Fruit fly (Drosophila melanogaster): ENCODE data around the gene hth.

hth gene

dm6 chr3R:10597606-10598565 is 41.5 kb downstream of the hth start (continued):
- TF ChIP-seq tll (GFP tag; optimal IDR thresholded peaks at IDR 0.05), result no peak
- TF ChIP-seq gcm (GFP tag; optimal IDR thresholded peaks at IDR 0.05), result peak; percentile 49
- peak; percentile 13 for TF ChIP-seq NC2α (GFP tag; optimal IDR thresholded peaks at IDR 0.05)
- peak; percentile 88 for TF ChIP-seq CG17328 (GFP tag; IDR thresholded peaks at IDR 0.05)
- peak; percentile 70 for TF ChIP-seq CG18476 (GFP tag; optimal IDR thresholded peaks at IDR 0.05)
- TF ChIP-seq CoRest (tag; optimal IDR thresholded peaks at IDR 0.05), result peak; percentile 92
- TF ChIP-seq oc (tag; optimal IDR thresholded peaks at IDR 0.05), result peak; percentile 88
- TF ChIP-seq Ravus (GFP tag; IDR thresholded peaks at IDR 0.05), result peak; percentile 62
- TF ChIP-seq trh (GFP tag; optimal IDR thresholded peaks at IDR 0.05), result peak; percentile 76
- TF ChIP-seq CG32767 (GFP tag; IDR thresholded peaks at IDR 0.05), result peak; percentile 76
- TF ChIP-seq CG32532 (GFP tag; IDR thresholded peaks at IDR 0.05), result peak; percentile 92
- TF ChIP-seq ken (GFP tag; IDR thresholded peaks at IDR 0.05), result peak; percentile 91
- peak; percentile 54 for TF ChIP-seq CG4328 (GFP tag; optimal IDR thresholded peaks at IDR 0.05)
- peak; percentile 92 for TF ChIP-seq row (GFP tag; IDR thresholded peaks at IDR 0.05)
- peak; percentile 75 for TF ChIP-seq Max (GFP tag; optimal IDR thresholded peaks at IDR 0.05)
- peak; percentile 43 for TF ChIP-seq CTCF (GFP tag; optimal IDR thresholded peaks at IDR 0.05)
- TF ChIP-seq slp2 (GFP tag; optimal IDR thresholded peaks at IDR 0.05), result peak; percentile 14
- TF ChIP-seq ato (GFP tag; IDR thresholded peaks at IDR 0.05; ENCODE audit: partially characterized antibody), result no peak
- TF ChIP-seq CG16815 (GFP tag; optimal IDR thresholded peaks at IDR 0.05), result peak; percentile 50
- peak; percentile 13 for TF ChIP-seq Dad (GFP tag; optimal IDR thresholded peaks at IDR 0.05)
- TF ChIP-seq CG4730 (GFP tag; IDR thresholded peaks at IDR 0.05), result peak; percentile 75
- peak; percentile 39 for TF ChIP-seq psq (GFP tag; optimal IDR thresholded peaks at IDR 0.05)

DNA sequence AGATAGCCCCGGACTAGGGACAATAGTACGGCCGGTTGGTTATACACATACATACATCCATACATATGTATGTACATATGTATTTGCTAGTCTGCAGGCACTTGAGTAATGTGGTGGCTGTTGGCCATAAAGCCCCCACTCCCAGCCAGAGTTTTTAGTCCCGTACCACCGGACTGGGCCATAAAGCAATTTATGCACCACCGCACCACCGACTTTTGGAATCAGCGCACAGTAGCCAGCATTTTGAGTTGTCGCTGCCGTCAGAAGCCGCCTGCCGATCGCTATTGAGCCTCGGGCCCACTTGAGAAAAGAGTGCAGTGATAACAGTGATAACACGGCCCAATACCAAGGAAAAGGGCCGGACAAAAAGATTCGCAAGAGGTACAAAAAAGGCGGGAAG is 42.9 kb downstream of the hth start:
- no peak for TF ChIP-seq NC2β (GFP tag; optimal IDR thresholded peaks at IDR 0.05)
- no peak for TF ChIP-seq gcm (GFP tag; optimal IDR thresholded peaks at IDR 0.05)
- no peak for TF ChIP-seq CG9932 (GFP tag; IDR thresholded peaks at IDR 0.05)
- TF ChIP-seq ash1 (GFP tag; optimal IDR thresholded peaks at IDR 0.05), result peak; percentile 38
- TF ChIP-seq trh (GFP tag; optimal IDR thresholded peaks at IDR 0.05), result no peak
- TF ChIP-seq Rfx (GFP tag; IDR thresholded peaks at IDR 0.05), result peak; percentile 36; the same call in 1 of the 2 replicates
- TF ChIP-seq jing (GFP tag; optimal IDR thresholded peaks at IDR 0.05), result no peak
- no peak for TF ChIP-seq Opbp (GFP tag; IDR thresholded peaks at IDR 0.05; ENCODE audit: partially characterized antibody)
- TF ChIP-seq Hmr (GFP tag; optimal IDR thresholded peaks at IDR 0.05), result peak; percentile 4
- TF ChIP-seq chm (GFP tag; IDR thresholded peaks at IDR 0.05), result no peak
- peak; percentile 26 for TF ChIP-seq CG2678 (tag; optimal IDR thresholded peaks at IDR 0.05)
- 0 out of 2 replicates have a peak, but pooled peaks have one; percentile 17 for TF ChIP-seq GATAe (GFP tag; conservative IDR thresholded peaks at IDR 0.05)
- TF ChIP-seq ci (GFP tag; IDR thresholded peaks at IDR 0.05), result 0 out of 3 replicates have a peak, but pooled peaks have one; percentile 19
- TF ChIP-seq Jarid2 (GFP tag; optimal IDR thresholded peaks at IDR 0.05), result peak; percentile 2
- TF ChIP-seq HmgZ (tag; optimal IDR thresholded peaks at IDR 0.05), result peak; percentile 18
- TF ChIP-seq exex (tag; optimal IDR thresholded peaks at IDR 0.05), result peak; percentile 64
- TF ChIP-seq CG8290 (GFP tag; optimal IDR thresholded peaks at IDR 0.05), result no peak
- peak in 1 of 2 experiments; percentile 33 for TF ChIP-seq CG8290 (tag; optimal IDR thresholded peaks at IDR 0.05)
- TF ChIP-seq lab (GFP tag; optimal IDR thresholded peaks at IDR 0.05), result peak; percentile 29
- TF ChIP-seq CG6272 (GFP tag; IDR thresholded peaks at IDR 0.05), result 0 out of 2 replicates have a peak, but pooled peaks have one; percentile 10
- peak; percentile 11 for TF ChIP-seq CG12071 (GFP tag; optimal IDR thresholded peaks at IDR 0.05)
- no peak for TF ChIP-seq zen (tag; optimal IDR thresholded peaks at IDR 0.05)
- TF ChIP-seq prd (optimal IDR thresholded peaks at IDR 0.05), result no peak
- TF ChIP-seq prd (GFP tag; IDR thresholded peaks at IDR 0.05), result 0 out of 3 replicates have a peak, but pooled peaks have one; percentile 17
- peak; percentile 43; the same call in 1 of the 3 replicates for TF ChIP-seq vnd (GFP tag; IDR thresholded peaks at IDR 0.05; ENCODE audit: partially characterized antibody)
- TF ChIP-seq CG32532 (GFP tag; IDR thresholded peaks at IDR 0.05), result peak; percentile 49; the same call in 1 of the 2 replicates
- TF ChIP-seq Med (GFP tag), result peak; percentile 65
- TF ChIP-seq CG9727 (GFP tag; optimal IDR thresholded peaks at IDR 0.05), result no peak
- peak; percentile 30; the same call in 1 of the 2 replicates for TF ChIP-seq Atf6 (GFP tag; IDR thresholded peaks at IDR 0.05)

All from whole organism, embryonic.